Worm (Caenorhabditis elegans) whole organism, mixed stage, embryonic: ENCODE measurements around the gene H20J04.4.

ENCODE experiments used
- ceh-83 ChIP-seq: fragments of 200-800 bp; sonication (Bioruptor generic); optimal IDR thresholded peaks from 2 replicates; lab custom pipeline; 2018; ENCODE audit warnings: mild to moderate bottlenecking, missing genetic modification characterization, missing compliant biosample characterization
- elt-1 ChIP-seq: sonication (generic microtip); optimal IDR thresholded peaks from 2 replicates; lab custom pipeline; 2017; ENCODE audit warnings: missing genetic modification characterization, mild to moderate bottlenecking, missing compliant biosample characterization, antibody characterized with exemption, moderate library complexity, borderline replicate concordance; ENCODE audit not compliant: insufficient read depth
- elt-3 ChIP-seq: fragments of 150-350 bp; optimal IDR thresholded peaks from 2 replicates; lab custom pipeline; 2014; ENCODE audit warnings: missing biosample characterization, missing genetic modification characterization
- flh-1 ChIP-seq: fragments of 200-800 bp; sonication (Bioruptor generic); optimal IDR thresholded peaks from 2 replicates; lab custom pipeline; 2018; ENCODE audit warnings: mild to moderate bottlenecking, missing genetic modification characterization, moderate library complexity, missing compliant biosample characterization
- lin-13 ChIP-seq: fragments of 150-350 bp; optimal IDR thresholded peaks from 2 replicates; lab custom pipeline; 2014; ENCODE audit warnings: missing biosample characterization, missing genetic modification characterization
- nhr-12 ChIP-seq: fragments of 150-350 bp; optimal IDR thresholded peaks from 2 replicates; lab custom pipeline; 2014; ENCODE audit warnings: missing biosample characterization, missing genetic modification characterization
- nhr-237 ChIP-seq: fragments of 150-350 bp; optimal IDR thresholded peaks from 2 replicates; lab custom pipeline; 2014; ENCODE audit warnings: missing biosample characterization, missing genetic modification characterization
- nhr-28 ChIP-seq: fragments of 150-350 bp; optimal IDR thresholded peaks from 2 replicates; lab custom pipeline; 2014; ENCODE audit warnings: missing biosample characterization, missing genetic modification characterization
- nhr-76 ChIP-seq: sonication (generic microtip); optimal IDR thresholded peaks from 2 replicates; lab custom pipeline; 2017; ENCODE audit warnings: missing biosample characterization, missing genetic modification characterization
- snpc-4 ChIP-seq: fragments of 150-350 bp; optimal IDR thresholded peaks from 2 replicates; lab custom pipeline; 2014; ENCODE audit warnings: missing biosample characterization, missing genetic modification characterization
- unc-62 ChIP-seq: fragments of 150-350 bp; optimal IDR thresholded peaks from 2 replicates; lab custom pipeline; 2014; ENCODE audit warnings: missing biosample characterization, missing genetic modification reagents, missing genetic modification characterization

- no peak for TF ChIP-seq elt-3
- no peak for TF ChIP-seq elt-1 (tag; lab: Kevin White, UChicago)
- TF ChIP-seq snpc-4 (tag; lab: Kevin White, UChicago), result no peak
- TF ChIP-seq nhr-237 (tag; lab: Kevin White, UChicago), result no peak
- TF ChIP-seq nhr-76 (tag; lab: Kevin White, UChicago), result no peak
- TF ChIP-seq flh-1 (GFP tag; lab: Kevin White, UChicago), result no peak
- no peak for TF ChIP-seq lin-13 (tag; lab: Kevin White, UChicago)
- TF ChIP-seq unc-62 (GFP tag; lab: Kevin White, UChicago), result no peak
- TF ChIP-seq nhr-12 (tag; lab: Kevin White, UChicago), result no peak
- no peak for TF ChIP-seq nhr-28 (tag; lab: Kevin White, UChicago)
- TF ChIP-seq ceh-83 (GFP tag; lab: Kevin White, UChicago), result no peak
Observed at ce11 chrII:4372406-4372805, 43.6 kb downstream of the H20J04.4 start, which contains the start of gene paic-1.
